Fruit fly (Drosophila melanogaster) whole organism, embryonic: Measurements from ENCODE around the gene CG7963.

Experiments used
- Asciz ChIP-seq: fragments of 200-800 bp; sonication (Bioruptor generic); optimal IDR thresholded peaks from 2 replicates; lab custom pipeline; 2017; ENCODE audit warnings: missing biosample characterization, mild to moderate bottlenecking, missing genetic modification characterization, missing genetic modification reagents
- Awh ChIP-seq: fragments of 200-800 bp; sonication (Bioruptor generic); IDR thresholded peaks from 2 replicates; pipeline ENCODE4, ENCODE4 v1.3.6; 2022; ENCODE audit warnings: missing biosample characterization, missing genetic modification characterization
- Bdp1 ChIP-seq: fragments of 200-800 bp; sonication (Bioruptor generic); optimal IDR thresholded peaks from 3 replicates; lab custom pipeline; 2016; ENCODE audit warnings: missing biosample characterization, missing genetic modification characterization
- Blimp-1 ChIP-seq: fragments of 200-800 bp; sonication (Bioruptor generic); optimal IDR thresholded peaks from 3 replicates; lab custom pipeline; 2018; ENCODE audit warnings: missing biosample characterization, missing genetic modification characterization, mild to moderate bottlenecking, moderate library complexity, missing genetic modification reagents
- Bteb2 ChIP-seq: fragments of 200-800 bp; sonication (Bioruptor generic); optimal IDR thresholded peaks from 2 replicates; lab custom pipeline; 2016; ENCODE audit warnings: missing biosample characterization, missing genetic modification characterization
- C15 ChIP-seq: fragments of 200-800 bp; sonication (Bioruptor generic); IDR thresholded peaks from 3 replicates; pipeline ENCODE4 v1.3.6; 2022; ENCODE audit warnings: missing biosample characterization, missing genetic modification characterization
- CG10267 ChIP-seq: fragments of 200-800 bp; sonication (Bioruptor generic); optimal IDR thresholded peaks from 2 replicates; lab custom pipeline; 2018; ENCODE audit warnings: missing biosample characterization, mild to moderate bottlenecking, missing genetic modification characterization, moderate library complexity
- CG12744 ChIP-seq: fragments of 200-800 bp; sonication (Bioruptor generic); optimal IDR thresholded peaks from 2 replicates; lab custom pipeline; 2016; ENCODE audit warnings: missing biosample characterization, missing genetic modification characterization
- CG14667 ChIP-seq: fragments of 200-800 bp; sonication (Bioruptor generic); IDR thresholded peaks from 2 replicates; pipeline ENCODE4 v1.3.6; 2022; ENCODE audit warnings: missing biosample characterization, missing genetic modification characterization
- CG16813 ChIP-seq: fragments of 200-800 bp; sonication (Bioruptor generic); IDR thresholded peaks from 3 replicates; pipeline ENCODE4 v1.3.6; 2022; ENCODE audit warnings: missing biosample characterization, missing genetic modification characterization; ENCODE audit not compliant: partially characterized antibody
- CG17186 ChIP-seq: fragments of 200-800 bp; sonication (Bioruptor generic); optimal IDR thresholded peaks from 3 replicates; lab custom pipeline; 2017; ENCODE audit warnings: missing biosample characterization, missing genetic modification reagents, missing genetic modification characterization
- CG30020 ChIP-seq: fragments of 200-800 bp; optimal IDR thresholded peaks from 2 replicates; lab custom pipeline; 2019; ENCODE audit warnings: missing biosample characterization, mild to moderate bottlenecking, missing genetic modification characterization, moderate library complexity
- CG31441 ChIP-seq: fragments of 200-800 bp; sonication (Bioruptor generic); IDR thresholded peaks from 2 replicates; pipeline ENCODE4 v1.3.6; 2022; ENCODE audit warnings: missing biosample characterization, missing genetic modification characterization
- CG34376 ChIP-seq: fragments of 200-800 bp; sonication (Bioruptor generic); optimal IDR thresholded peaks from 2 replicates; lab custom pipeline; 2018; ENCODE audit warnings: missing biosample characterization, mild to moderate bottlenecking, missing genetic modification characterization
- CG3995 ChIP-seq: fragments of 200-800 bp; sonication (Bioruptor generic); optimal IDR thresholded peaks from 3 replicates; lab custom pipeline; 2016; ENCODE audit warnings: missing biosample characterization, missing genetic modification characterization
- CG4730 ChIP-seq: fragments of 200-800 bp; sonication (Bioruptor generic); IDR thresholded peaks from 2 replicates; pipeline ENCODE4 v1.3.6; 2022; ENCODE audit warnings: missing biosample characterization, missing genetic modification characterization
- Chrac-16 ChIP-seq: fragments of 200-800 bp; sonication (Bioruptor generic); optimal IDR thresholded peaks from 3 replicates; lab custom pipeline; 2016; ENCODE audit warnings: missing biosample characterization, missing genetic modification characterization
- D ChIP-seq, 2 experiments: fragments of 200-800 bp in 1 of 2; fragments of >200 bp in 1 of 2; sonication (Bioruptor generic) in 1 of 2; optimal IDR thresholded peaks; 2 replicates in 1 of 2; 3 replicates in 1 of 2; lab custom pipeline; 2017; ENCODE audit warnings: mild to moderate bottlenecking in 1 of 2, missing biosample characterization in 1 of 2, missing genetic modification characterization in 1 of 2, missing genetic modification reagents in 1 of 2
- Doc3 ChIP-seq: fragments of 200-800 bp; sonication (Bioruptor generic); IDR thresholded peaks from 3 replicates; pipeline ENCODE4 v1.3.6; 2022; ENCODE audit warnings: missing biosample characterization, missing genetic modification characterization; ENCODE audit not compliant: partially characterized antibody
- E2f1 ChIP-seq: fragments of 200-800 bp; sonication (Bioruptor generic); IDR thresholded peaks from 2 replicates; pipeline ENCODE4 v1.3.6; 2022; ENCODE audit warnings: missing biosample characterization, missing genetic modification characterization
- E2f2 ChIP-seq: fragments of 200-800 bp; sonication (Bioruptor generic); IDR thresholded peaks from 2 replicates; pipeline ENCODE4 v1.3.6; 2022; ENCODE audit warnings: missing biosample characterization, missing genetic modification characterization
- Ets97D ChIP-seq: fragments of 200-800 bp; sonication (Bioruptor generic); optimal IDR thresholded peaks from 3 replicates; lab custom pipeline; 2016; ENCODE audit warnings: missing biosample characterization, missing genetic modification characterization
- GATAe ChIP-seq: fragments of 200-800 bp; sonication (Bioruptor generic); conservative IDR thresholded peaks from 2 replicates; pipeline ENCODE4 v1.3.6; 2022; ENCODE audit warnings: missing biosample characterization, missing genetic modification characterization
- Hey ChIP-seq: fragments of 200-800 bp; sonication (Bioruptor generic); optimal IDR thresholded peaks from 3 replicates; lab custom pipeline; 2018; ENCODE audit warnings: missing biosample characterization, mild to moderate bottlenecking, missing genetic modification characterization
- Hr39 ChIP-seq: fragments of >200 bp; optimal IDR thresholded peaks from 2 replicates; lab custom pipeline; 2017
- Hr51 ChIP-seq, 2 experiments: fragments of 200-800 bp; sonication (Bioruptor generic); optimal IDR thresholded peaks; 2 replicates in 1 of 2; 3 replicates in 1 of 2; lab custom pipeline; 2016 to 2018; ENCODE audit warnings: missing biosample characterization in 2 of 2, missing genetic modification characterization in 2 of 2, mild to moderate bottlenecking in 1 of 2, moderate library complexity in 1 of 2
- MBD-R2 ChIP-seq: fragments of 200-800 bp; sonication (Bioruptor generic); IDR thresholded peaks from 2 replicates; pipeline ENCODE4 v1.3.6; 2022; ENCODE audit warnings: missing biosample characterization, missing genetic modification characterization
- MESR4 ChIP-seq: fragments of 200-800 bp; sonication (Bioruptor generic); optimal IDR thresholded peaks from 2 replicates; lab custom pipeline; 2018; ENCODE audit warnings: missing biosample characterization, mild to moderate bottlenecking, missing genetic modification characterization, moderate library complexity
- Med ChIP-seq: fragments of 200-800 bp; sonication (Bioruptor generic); peaks from one replicate; lab custom pipeline; 2016; ENCODE audit warnings: missing biosample characterization, missing genetic modification characterization, mild to moderate bottlenecking, inconsistent platforms, moderate library complexity
- NK7.1 ChIP-seq: fragments of 200-800 bp; sonication (Bioruptor generic); optimal IDR thresholded peaks from 3 replicates; lab custom pipeline; 2016; ENCODE audit warnings: missing biosample characterization, missing genetic modification characterization
- Optix ChIP-seq: fragments of 200-800 bp; sonication (Bioruptor generic); IDR thresholded peaks from 3 replicates; pipeline ENCODE4 v1.3.6; 2022; ENCODE audit warnings: missing biosample characterization, missing genetic modification characterization
- Sox100B ChIP-seq: fragments of 200-800 bp; sonication (Bioruptor generic); optimal IDR thresholded peaks from 3 replicates; lab custom pipeline; 2018; ENCODE audit warnings: missing biosample characterization, mild to moderate bottlenecking, missing genetic modification characterization
- ase ChIP-seq: fragments of 200-800 bp; sonication (Bioruptor generic); IDR thresholded peaks from 3 replicates; pipeline ENCODE4 v1.3.6; 2022; ENCODE audit warnings: missing biosample characterization, missing genetic modification characterization
- ash1 ChIP-seq: fragments of 200-800 bp; sonication (Bioruptor generic); optimal IDR thresholded peaks from 2 replicates; lab custom pipeline; 2018; ENCODE audit warnings: missing biosample characterization, mild to moderate bottlenecking, missing genetic modification characterization
- ato ChIP-seq: fragments of 200-800 bp; sonication (Bioruptor generic); IDR thresholded peaks from 2 replicates; pipeline ENCODE4 v1.3.6; 2022; ENCODE audit warnings: missing biosample characterization, missing genetic modification characterization; ENCODE audit not compliant: partially characterized antibody
- bab2 ChIP-seq: fragments of 200-800 bp; sonication (Bioruptor generic); optimal IDR thresholded peaks from 2 replicates; lab custom pipeline; 2016; ENCODE audit warnings: missing biosample characterization, missing genetic modification characterization
- exex ChIP-seq: fragments of 200-800 bp; sonication (Bioruptor generic); optimal IDR thresholded peaks from 4 replicates; lab custom pipeline; 2018; ENCODE audit warnings: missing biosample characterization, mild to moderate bottlenecking, missing genetic modification characterization, moderate library complexity
- fd96Cb ChIP-seq: fragments of 200-800 bp; sonication (Bioruptor generic); optimal IDR thresholded peaks from 2 replicates; lab custom pipeline; 2018; ENCODE audit warnings: missing biosample characterization, mild to moderate bottlenecking, missing genetic modification characterization, moderate library complexity
- fu2 ChIP-seq: fragments of 200-800 bp; sonication (Bioruptor generic); optimal IDR thresholded peaks from 2 replicates; lab custom pipeline; 2016; ENCODE audit warnings: missing biosample characterization, missing genetic modification characterization
- gcm ChIP-seq: fragments of 200-800 bp; sonication (Bioruptor generic); optimal IDR thresholded peaks from 2 replicates; lab custom pipeline; 2019; ENCODE audit warnings: missing biosample characterization, mild to moderate bottlenecking, missing genetic modification characterization, moderate library complexity
- grau ChIP-seq: fragments of 200-800 bp; optimal IDR thresholded peaks from 3 replicates; lab custom pipeline; 2019; ENCODE audit warnings: missing biosample characterization, mild to moderate bottlenecking, missing genetic modification characterization, moderate library complexity
- gt ChIP-seq: fragments of 200-800 bp; sonication (Bioruptor generic); IDR thresholded peaks from 2 replicates; pipeline ENCODE4 v1.3.6; 2022; ENCODE audit warnings: missing biosample characterization, missing genetic modification characterization
- hkb ChIP-seq, 2 experiments: fragments of 200-800 bp in 1 of 2; fragments of >200 bp in 1 of 2; sonication (Bioruptor generic) in 1 of 2; IDR thresholded peaks in 1 of 2; optimal IDR thresholded peaks in 1 of 2; 2 replicates each; pipeline versions ENCODE4 v1.3.6 to Lab custom; 2017 to 2022; ENCODE audit warnings: missing biosample characterization in 1 of 2, missing genetic modification characterization in 1 of 2
- inv ChIP-seq: fragments of 200-800 bp; sonication (Bioruptor generic); IDR thresholded peaks from 2 replicates; pipeline ENCODE4 v1.3.6; 2022; ENCODE audit warnings: missing biosample characterization, missing genetic modification characterization; ENCODE audit not compliant: partially characterized antibody
- ken ChIP-seq: fragments of 200-800 bp; sonication (Bioruptor generic); IDR thresholded peaks from 3 replicates; pipeline ENCODE4 v1.3.6; 2022; ENCODE audit warnings: missing biosample characterization, missing genetic modification characterization
- sisA ChIP-seq: fragments of 200-800 bp; sonication (Bioruptor generic); IDR thresholded peaks from 2 replicates; pipeline ENCODE4 v1.3.6; 2022; ENCODE audit warnings: missing biosample characterization, missing genetic modification characterization
- sob ChIP-seq: fragments of 200-800 bp; sonication (Bioruptor generic); IDR thresholded peaks from 2 replicates; pipeline ENCODE4 v1.3.6; 2022; ENCODE audit warnings: missing biosample characterization, missing genetic modification characterization
- sug ChIP-seq: fragments of 200-800 bp; optimal IDR thresholded peaks from 2 replicates; lab custom pipeline; 2019; ENCODE audit warnings: missing biosample characterization, mild to moderate bottlenecking, missing genetic modification characterization, moderate library complexity
- tap ChIP-seq: fragments of 200-800 bp; optimal IDR thresholded peaks from 3 replicates; lab custom pipeline; 2019; ENCODE audit warnings: missing biosample characterization, mild to moderate bottlenecking, missing genetic modification characterization, moderate library complexity

The CG7963 gene

DNA sequence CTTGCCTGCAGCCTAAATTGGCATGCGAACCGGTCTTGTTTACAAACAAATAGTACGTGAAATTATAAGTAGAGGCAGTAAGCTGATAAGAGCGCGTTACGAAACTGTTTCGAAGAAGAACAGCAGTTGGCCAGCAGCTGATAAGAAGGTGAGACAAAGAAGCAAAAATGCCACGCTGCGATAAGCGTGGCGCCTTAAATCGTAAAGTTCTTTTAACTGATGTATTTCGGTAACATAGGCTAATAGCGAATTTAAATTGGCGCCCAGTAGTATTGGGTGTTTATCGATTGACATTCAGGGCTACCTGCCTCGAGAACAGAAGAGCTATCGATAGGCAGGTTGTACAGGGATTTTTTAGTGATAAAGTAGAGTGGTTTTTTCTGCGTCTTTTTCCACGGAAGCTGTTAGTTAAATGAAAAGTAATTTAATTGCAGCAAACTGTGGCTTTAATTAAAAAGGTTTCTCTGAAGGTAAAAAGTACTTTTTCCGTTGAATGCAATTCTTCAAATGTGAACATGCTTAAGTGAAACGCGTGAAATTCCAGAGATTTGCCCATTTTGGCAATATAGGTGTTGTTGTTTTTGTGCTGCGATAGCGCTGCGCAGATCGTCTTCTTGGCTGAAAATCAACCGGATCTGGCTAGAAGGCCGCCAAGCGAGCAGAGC, 5.9 kb upstream of the CG7963 start, which contains the start of gene stck (continued):
- TF ChIP-seq Hr39 (lab: Kevin White, UChicago) (no peak), Chrac-16 (GFP tag; lab: Kevin White, UChicago) (no peak), Med (GFP tag; lab: Kevin White, UChicago) (peak; percentile 64), CG16813 (GFP tag; lab: Robert Waterston, UW) (peak; percentile 58), tap (no peak), Hr51 (GFP tag; optimal IDR thresholded peaks at IDR 0.05; lab: Kevin White, UChicago) (no peak), Blimp-1 (GFP tag; lab: Kevin White, UChicago) (no peak), gcm (GFP tag; lab: Kevin White, UChicago) (no peak), sisA (GFP tag; lab: Robert Waterston, UW) (no peak), CG10267 (tag; lab: Kevin White, UChicago) (peak; percentile 14), sob (peak; percentile 40; the same call in 1 of the 2 replicates), CG3995 (GFP tag; lab: Kevin White, UChicago) (no peak), CG14667 (GFP tag; lab: Robert Waterston, UW) (no peak), Sox100B (GFP tag; lab: Kevin White, UChicago) (no peak), Ets97D (peak; percentile 70), C15 (GFP tag; lab: Robert Waterston, UW) (no peak), MESR4 (GFP tag; lab: Kevin White, UChicago) (peak; percentile 53), Hey (tag; lab: Kevin White, UChicago) (no peak), ase (GFP tag; lab: Robert Waterston, UW) (no peak), CG34376 (GFP tag; lab: Kevin White, UChicago) (peak; percentile 81), hkb (optimal IDR thresholded peaks at IDR 0.05; lab: Kevin White, UChicago) (peak; percentile 63), hkb (GFP tag; IDR thresholded peaks at IDR 0.05; lab: Robert Waterston, UW) (no peak), Bteb2 (GFP tag; lab: Kevin White, UChicago) (no peak), MBD-R2 (0 out of 2 replicates have a peak, but pooled peaks have one; percentile 19), sug (tag; lab: Kevin White, UChicago) (peak; percentile 76), gt (GFP tag; lab: Robert Waterston, UW) (no peak), Doc3 (GFP tag; lab: Robert Waterston, UW) (0 out of 3 replicates have a peak, but pooled peaks have one; percentile 26), grau (tag; lab: Kevin White, UChicago) (no peak), exex (peak; percentile 80), E2f2 (peak; percentile 95), ato (GFP tag; lab: Robert Waterston, UW) (peak; percentile 69), CG31441 (GFP tag; lab: Robert Waterston, UW) (0 out of 2 replicates have a peak, but pooled peaks have one; percentile 15), ken (GFP tag; lab: Robert Waterston, UW) (no peak), Bdp1 (GFP tag; lab: Kevin White, UChicago) (no peak), ash1 (no peak), fu2 (GFP tag; lab: Kevin White, UChicago) (peak; percentile 26), Asciz (GFP tag; lab: Kevin White, UChicago) (no peak), CG12744 (GFP tag; lab: Kevin White, UChicago) (no peak), Optix (GFP tag; lab: Robert Waterston, UW) (no peak), NK7.1 (no peak), fd96Cb (tag; lab: Kevin White, UChicago) (no peak), CG4730 (GFP tag; lab: Robert Waterston, UW) (no peak), CG30020 (tag; lab: Kevin White, UChicago) (peak; percentile 43), bab2 (GFP tag; lab: Kevin White, UChicago) (no peak), CG17186 (GFP tag; lab: Kevin White, UChicago) (peak; percentile 84), D (optimal IDR thresholded peaks at IDR 0.05; lab: Kevin White, UChicago) (no peak), D (GFP tag; optimal IDR thresholded peaks at IDR 0.05; lab: Kevin White, UChicago) (no peak), E2f1 (no peak), Awh (no peak), GATAe (GFP tag; lab: Robert Waterston, UW) (peak; percentile 51; the same call in 1 of the 2 replicates), inv (GFP tag; lab: Robert Waterston, UW) (peak; percentile 50; the same call in 1 of the 2 replicates)
